Fruit fly (Drosophila melanogaster) whole organism: ENCODE measurements around the gene CG31088.

Experiments
- CG8478 ChIP-seq: fragments of >200 bp; optimal IDR thresholded peaks from 2 replicates; lab custom pipeline; 2018; ENCODE audit warnings: inconsistent platforms
- Dll ChIP-seq: fragments of >200 bp; optimal IDR thresholded peaks from 2 replicates; lab custom pipeline; 2017
- EcR ChIP-seq, 2 experiments: fragments of >200 bp; optimal IDR thresholded peaks; 2 replicates each; lab custom pipeline; 2017; ENCODE audit warnings: missing biosample characterization in 2 of 2, missing genetic modification characterization in 2 of 2, missing genetic modification reagents in 2 of 2
- pan ChIP-seq: fragments of >200 bp; optimal IDR thresholded peaks from 2 replicates; lab custom pipeline; 2017
- psq ChIP-seq: fragments of >200 bp; optimal IDR thresholded peaks from 2 replicates; lab custom pipeline; 2017
- usp ChIP-seq: fragments of >200 bp; optimal IDR thresholded peaks from 2 replicates; lab custom pipeline; 2017; ENCODE audit warnings: missing biosample characterization, missing genetic modification characterization, mixed read lengths

The CG31088 gene

dm6 chr3R:15934952-15935351 lies 15.8 kb downstream of the CG31088 start, which contains the start of gene Sap47:
Sap47 (plus strand) TSS chr3R:15935100.
- TF ChIP-seq usp (no peak), CG8478 (lab: Kevin White, UChicago) (no peak), EcR (GFP tag; optimal IDR thresholded peaks at IDR 0.05; lab: Kevin White, UChicago) (no peak), psq (lab: Kevin White, UChicago) (no peak), pan (lab: Kevin White, UChicago) (no peak), Dll (no peak)

dm6 chr3R:15933609-15934232 lies 17.0 kb downstream of the CG31088 start, which contains the start of the genes CG5478 and blp:
CG5478 (minus strand) TSS chr3R:15933734.
blp (plus strand) TSS chr3R:15933847.
- no peak for TF ChIP-seq psq (lab: Kevin White, UChicago)
- no peak for TF ChIP-seq usp
- TF ChIP-seq pan (lab: Kevin White, UChicago): no peak
- no peak for TF ChIP-seq CG8478 (lab: Kevin White, UChicago)
- no peak for TF ChIP-seq Dll
- TF ChIP-seq EcR (GFP tag; optimal IDR thresholded peaks at IDR 0.05; lab: Kevin White, UChicago): no peak

- no peak for TF ChIP-seq Dll
- TF ChIP-seq EcR (GFP tag; optimal IDR thresholded peaks at IDR 0.05; lab: Kevin White, UChicago): no peak
- TF ChIP-seq psq (lab: Kevin White, UChicago): no peak
- no peak for TF ChIP-seq CG8478 (lab: Kevin White, UChicago)
- no peak for TF ChIP-seq usp
- no peak for TF ChIP-seq pan (lab: Kevin White, UChicago)
Measured at dm6 chr3R:15930050-15930449, 20.7 kb downstream of the CG31088 start.

- no peak for TF ChIP-seq psq (lab: Kevin White, UChicago)
- TF ChIP-seq EcR (GFP tag; optimal IDR thresholded peaks at IDR 0.05; lab: Kevin White, UChicago): no peak
- no peak for TF ChIP-seq Dll
- no peak for TF ChIP-seq CG8478 (lab: Kevin White, UChicago)
- no peak for TF ChIP-seq usp
- TF ChIP-seq pan (lab: Kevin White, UChicago): no peak
Measured at dm6 chr3R:15928127-15928526, 22.6 kb downstream of the CG31088 start.

dm6 chr3R:15927172-15927571 lies 23.6 kb downstream of the CG31088 start:
- TF ChIP-seq psq (lab: Kevin White, UChicago): no peak
- no peak for TF ChIP-seq Dll
- TF ChIP-seq usp: no peak
- no peak for TF ChIP-seq pan (lab: Kevin White, UChicago)
- no peak for TF ChIP-seq EcR (GFP tag; optimal IDR thresholded peaks at IDR 0.05; lab: Kevin White, UChicago)
- TF ChIP-seq CG8478 (lab: Kevin White, UChicago): no peak

- TF ChIP-seq EcR (GFP tag; optimal IDR thresholded peaks at IDR 0.05; lab: Kevin White, UChicago) (no peak), Dll (no peak), psq (lab: Kevin White, UChicago) (no peak), CG8478 (lab: Kevin White, UChicago) (no peak), pan (lab: Kevin White, UChicago) (no peak), usp (no peak)
Measured at dm6 chr3R:15925939-15926338, 24.8 kb downstream of the CG31088 start.

dm6 chr3R:15925329-15925728 lies 25.4 kb downstream of the CG31088 start, which contains the start of gene CG34276:
CG34276 (plus strand) TSS chr3R:15925629.
- TF ChIP-seq pan (lab: Kevin White, UChicago) (no peak), usp (no peak), Dll (no peak), psq (lab: Kevin White, UChicago) (no peak), EcR (GFP tag; optimal IDR thresholded peaks at IDR 0.05; lab: Kevin White, UChicago) (no peak), CG8478 (lab: Kevin White, UChicago) (no peak)

- TF ChIP-seq Dll (no peak), CG8478 (lab: Kevin White, UChicago) (no peak), pan (lab: Kevin White, UChicago) (no peak), usp (no peak), EcR (GFP tag; optimal IDR thresholded peaks at IDR 0.05; lab: Kevin White, UChicago) (no peak), psq (lab: Kevin White, UChicago) (no peak)
Measured at dm6 chr3R:15922622-15923574, 27.8 kb downstream of the CG31088 start.

- TF ChIP-seq Dll: no peak
- TF ChIP-seq psq (lab: Kevin White, UChicago): no peak
- no peak for TF ChIP-seq usp
- TF ChIP-seq EcR (GFP tag; optimal IDR thresholded peaks at IDR 0.05; lab: Kevin White, UChicago): no peak
- no peak for TF ChIP-seq pan (lab: Kevin White, UChicago)
- TF ChIP-seq CG8478 (lab: Kevin White, UChicago): no peak
Measured at dm6 chr3R:15921747-15922146, 29.0 kb downstream of the CG31088 start.

- TF ChIP-seq EcR (GFP tag; optimal IDR thresholded peaks at IDR 0.05; lab: Kevin White, UChicago) (no peak), usp (no peak), psq (lab: Kevin White, UChicago) (no peak), pan (lab: Kevin White, UChicago) (no peak)
Measured at dm6 chr3R:15920751-15921156, 30.0 kb downstream of the CG31088 start, which contains the start of gene Fbxl7. Fbxl7 (plus strand) TSS chr3R:15920898.

- no peak for TF ChIP-seq psq (lab: Kevin White, UChicago)
- no peak for TF ChIP-seq pan (lab: Kevin White, UChicago)
- no peak for TF ChIP-seq EcR (GFP tag; optimal IDR thresholded peaks at IDR 0.05; lab: Kevin White, UChicago)
- TF ChIP-seq Dll: no peak
- TF ChIP-seq usp: no peak
- no peak for TF ChIP-seq CG8478 (lab: Kevin White, UChicago)
Measured at dm6 chr3R:15920229-15920533, 30.6 kb downstream of the CG31088 start.
